Worm (Caenorhabditis elegans): ENCODE data around the gene T19C3.5.
A peak's percentile ranks its signal among the peaks of the same experiment; 100 is the strongest.

T19C3.5 gene

ce11 chrIII:611900-612299 is 15.8 kb downstream of the T19C3.5 start (continued):
- no peak for TF ChIP-seq F57A8.1 (GFP tag; optimal IDR thresholded peaks at IDR 0.05)

ce11 chrIII:609549-609948 is 18.2 kb downstream of the T19C3.5 start, which contains the start of gene best-17:
best-17 (minus strand) TSS chrIII:609649.
- no peak for TF ChIP-seq ceh-91 (GFP tag; IDR thresholded peaks at IDR 0.05)
- no peak for TF ChIP-seq mxl-1 (tag; optimal IDR thresholded peaks at IDR 0.05)
- no peak for TF ChIP-seq aptf-2 (GFP tag; conservative IDR thresholded peaks at IDR 0.05)
- TF ChIP-seq egl-18 (GFP tag; IDR thresholded peaks at IDR 0.05): no peak
- no peak for TF ChIP-seq Y79H2A.3 (GFP tag; conservative IDR thresholded peaks at IDR 0.05)
- TF ChIP-seq ceh-79 (tag; optimal IDR thresholded peaks at IDR 0.05): no peak
- TF ChIP-seq B0336.3 (GFP tag; IDR thresholded peaks at IDR 0.05): no peak

DNA sequence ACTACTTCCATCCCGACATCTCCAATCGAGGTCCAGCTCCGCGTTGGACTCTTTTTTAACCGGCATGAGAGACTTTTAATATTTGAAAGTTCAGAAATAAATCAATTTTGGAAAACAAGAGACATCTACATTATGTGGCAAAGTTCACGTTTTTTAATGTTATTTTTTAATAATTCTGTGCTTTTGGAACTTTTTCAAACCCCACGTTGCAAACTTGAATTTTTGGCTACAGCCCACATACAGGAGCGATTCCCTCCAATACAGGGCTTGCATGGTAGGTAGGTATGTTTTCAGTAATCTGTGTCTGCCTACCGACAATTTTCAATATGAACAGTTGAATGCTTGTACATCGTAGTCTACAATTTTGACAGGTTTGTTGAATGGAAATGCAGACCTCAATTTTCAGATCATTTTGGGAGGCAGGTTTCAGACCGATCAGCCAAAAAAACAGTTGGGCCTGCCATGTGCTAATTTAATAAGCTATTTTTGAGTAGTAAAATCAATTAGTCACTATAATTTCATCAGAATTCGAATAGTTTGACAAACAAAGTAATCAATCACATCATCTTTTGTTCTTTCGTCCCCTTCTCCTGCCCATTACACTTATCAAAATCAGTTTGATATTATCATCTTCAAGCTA is 22.2 kb downstream of the T19C3.5 start, which contains the start of the genes Y55B1AR.4 and ttr-7:
Gene Y55B1AR.4, minus strand, starts transcription at position 101 of the 640 bp plus-strand sequence.
Gene ttr-7, plus strand, starts transcription at position 590 of the 640 bp plus-strand sequence.
- TF ChIP-seq pbrm-1 (GFP tag; IDR thresholded peaks at IDR 0.05) (no peak), ccch-3 (GFP tag; optimal IDR thresholded peaks at IDR 0.05) (no peak), mcd-1 (GFP tag; IDR thresholded peaks at IDR 0.05) (no peak), ceh-27 (GFP tag; optimal IDR thresholded peaks at IDR 0.05) (no peak), B0261.1 (tag; optimal IDR thresholded peaks at IDR 0.05) (no peak), bed-2 (GFP tag; IDR thresholded peaks at IDR 0.05) (no peak), lin-26 (GFP tag; IDR thresholded peaks at IDR 0.05) (no peak)

- peak; percentile 92 to 96 for TF ChIP-seq let-607 (tag; optimal IDR thresholded peaks at IDR 0.05)
- peak; percentile 5 for TF ChIP-seq ztf-22 (GFP tag; optimal IDR thresholded peaks at IDR 0.05)
- peak; percentile 27 for TF ChIP-seq tbp1 (GFP tag; optimal IDR thresholded peaks at IDR 0.05)
- no peak for TF ChIP-seq madf-3 (GFP tag; IDR thresholded peaks at IDR 0.05)
- no peak for TF ChIP-seq nfyb-1 (GFP tag; IDR thresholded peaks at IDR 0.05)
- TF ChIP-seq nhr-80 (tag; optimal IDR thresholded peaks at IDR 0.05): peak; percentile 93
- peak; percentile 27 for TF ChIP-seq atf-7 (tag; optimal IDR thresholded peaks at IDR 0.05)
- TF ChIP-seq F23B12.7 (tag; optimal IDR thresholded peaks at IDR 0.05; ENCODE audit: insufficient read depth): peak; percentile 35
- no peak for TF ChIP-seq ztf-3 (GFP tag; optimal IDR thresholded peaks at IDR 0.05)
- 0 out of 2 replicates have a peak, but pooled peaks have one; percentile 6 for TF ChIP-seq pbrm-1 (GFP tag; IDR thresholded peaks at IDR 0.05)
- no peak for TF ChIP-seq rec-8 (tag; optimal IDR thresholded peaks at IDR 0.05)
- no peak for TF ChIP-seq nhr-27 (tag; optimal IDR thresholded peaks at IDR 0.05)
- TF ChIP-seq nhr-90 (tag; optimal IDR thresholded peaks at IDR 0.05): peak; percentile 49
- no peak for TF ChIP-seq cebp-2 (GFP tag; IDR thresholded peaks at IDR 0.05)
- TF ChIP-seq sea-2 (GFP tag; IDR thresholded peaks at IDR 0.05): no peak
- no peak for TF ChIP-seq F37B4.10 (GFP tag; IDR thresholded peaks at IDR 0.05)
- no peak for TF ChIP-seq bed-1 (GFP tag; IDR thresholded peaks at IDR 0.05)
- peak; percentile 14 for TF ChIP-seq lin-40 (tag; optimal IDR thresholded peaks at IDR 0.05)
- no peak for TF ChIP-seq ceh-27 (GFP tag; optimal IDR thresholded peaks at IDR 0.05)
- peak; percentile 29 for TF ChIP-seq pha-4 (tag; optimal IDR thresholded peaks at IDR 0.05)
- no peak for TF ChIP-seq gei-17 (GFP tag; optimal IDR thresholded peaks at IDR 0.05)
- peak; percentile 70 for TF ChIP-seq ets-4 (GFP tag; optimal IDR thresholded peaks at IDR 0.05)
- no peak for TF ChIP-seq tbx-9 (tag; optimal IDR thresholded peaks at IDR 0.05; ENCODE audit: borderline replicate concordance)
- TF ChIP-seq let-526 (GFP tag; IDR thresholded peaks at IDR 0.05): 0 out of 2 replicates have a peak, but pooled peaks have one; percentile 16
- TF ChIP-seq F10E7.11 (tag; optimal IDR thresholded peaks at IDR 0.05): no peak
- TF ChIP-seq snpc-1.1 (tag; optimal IDR thresholded peaks at IDR 0.05; ENCODE audit: insufficient read depth): no peak
- TF ChIP-seq Y67H2A.10 (GFP tag; conservative IDR thresholded peaks at IDR 0.05): no peak
- TF ChIP-seq unc-130 (GFP tag; optimal IDR thresholded peaks at IDR 0.05): no peak
Observed at ce11 chrIII:600316-600932, 27.3 kb downstream of the T19C3.5 start, which contains the start of gene lec-6. lec-6 (minus strand) TSS chrIII:600366.

All from whole organism, young adult.